Worm (Caenorhabditis elegans): ENCODE measurements around the gene F17H10.2.

The F17H10.2 gene

DNA sequence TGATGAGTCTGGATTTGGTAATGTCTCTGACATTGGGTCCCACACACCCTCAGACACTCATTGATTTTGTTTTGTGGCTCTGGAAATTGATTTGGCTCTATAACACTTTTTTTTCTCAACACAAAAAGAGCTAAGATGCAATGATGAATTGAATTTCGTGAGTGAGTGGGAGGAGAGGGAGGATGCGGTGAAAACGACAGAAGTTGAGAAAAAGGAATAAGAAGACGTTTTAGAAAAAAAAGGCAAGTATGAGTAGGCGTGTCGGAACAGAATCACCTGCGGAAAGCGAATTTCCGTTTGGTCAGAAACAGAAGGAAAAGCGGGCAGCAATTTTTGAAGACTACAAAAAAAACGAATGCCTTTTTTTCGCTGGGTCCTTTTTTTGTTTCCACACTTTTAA, 42.2 kb downstream of the F17H10.2 start:
- TF ChIP-seq unc-62 (GFP tag; optimal IDR thresholded peaks at IDR 0.05), result no peak

DNA sequence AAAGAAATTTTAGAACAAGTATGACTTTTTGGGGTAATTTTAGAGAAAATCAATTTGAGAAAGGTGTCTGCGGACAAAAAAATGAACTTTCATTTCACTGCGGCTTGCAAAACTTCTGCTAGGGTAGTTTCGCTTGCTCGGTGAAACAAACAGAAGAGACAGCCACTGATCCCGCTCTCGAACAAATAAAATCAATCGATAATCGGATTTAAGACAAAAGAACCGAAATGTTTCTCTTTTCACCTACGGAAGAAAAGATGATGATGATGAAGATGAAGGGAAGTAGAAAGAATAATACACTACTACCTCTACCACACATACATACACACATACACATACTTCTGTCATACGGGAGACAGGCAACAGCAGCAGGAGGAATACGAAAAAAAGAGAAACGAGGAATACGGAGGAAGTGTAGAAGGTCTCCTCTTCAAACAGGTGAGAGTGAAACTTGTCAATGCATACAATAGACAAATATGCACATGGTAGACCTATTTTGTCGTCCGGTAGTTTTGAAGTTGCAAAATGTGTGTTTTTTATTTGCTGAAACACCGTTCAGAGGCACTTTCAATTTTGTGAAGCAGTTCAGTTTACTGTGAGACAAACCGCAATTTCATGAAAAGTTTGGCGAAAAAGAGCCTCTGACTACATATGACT, 43.7 kb downstream of the F17H10.2 start:
- TF ChIP-seq unc-62 (GFP tag; optimal IDR thresholded peaks at IDR 0.05), result no peak

DNA sequence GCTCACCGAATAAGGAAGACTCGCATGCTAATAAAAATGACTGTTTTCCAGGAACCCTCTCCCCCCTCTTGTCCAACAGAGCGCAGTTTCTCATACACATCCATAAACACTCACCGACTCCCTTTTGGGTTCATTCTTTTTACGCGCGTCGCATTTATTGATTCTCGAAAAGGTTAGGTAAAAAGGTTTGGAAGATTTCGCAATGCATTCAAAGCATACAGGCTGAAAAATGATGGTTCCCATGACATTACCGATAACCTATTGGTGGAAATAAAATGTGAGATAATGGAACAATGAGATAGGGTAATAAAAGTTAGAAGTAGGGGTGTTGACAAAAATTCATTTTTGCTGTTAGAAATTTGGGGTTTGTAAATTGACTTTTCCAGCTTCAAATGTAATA, 44.9 kb downstream of the F17H10.2 start:
- no peak for TF ChIP-seq unc-62 (GFP tag; optimal IDR thresholded peaks at IDR 0.05)

DNA sequence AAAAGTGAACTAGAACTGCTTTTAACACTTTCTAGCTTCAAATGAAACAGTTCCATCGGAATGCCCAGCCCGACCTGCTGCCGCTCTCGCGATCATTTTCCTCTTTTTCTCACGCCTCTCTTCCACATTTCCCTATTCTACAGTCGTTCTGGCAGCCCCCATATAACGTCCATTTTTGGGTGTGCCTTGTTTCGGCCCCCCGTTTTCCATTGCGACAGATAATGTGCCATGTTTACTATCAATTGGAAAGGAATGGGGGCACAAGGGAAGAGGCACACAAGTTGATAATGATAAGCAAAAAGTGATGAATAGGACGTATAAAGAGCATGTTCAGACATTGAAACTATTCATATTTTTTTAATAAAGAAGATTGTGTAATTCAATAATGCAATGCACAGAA, 45.4 kb downstream of the F17H10.2 start:
- TF ChIP-seq unc-62 (GFP tag; optimal IDR thresholded peaks at IDR 0.05), result no peak

DNA sequence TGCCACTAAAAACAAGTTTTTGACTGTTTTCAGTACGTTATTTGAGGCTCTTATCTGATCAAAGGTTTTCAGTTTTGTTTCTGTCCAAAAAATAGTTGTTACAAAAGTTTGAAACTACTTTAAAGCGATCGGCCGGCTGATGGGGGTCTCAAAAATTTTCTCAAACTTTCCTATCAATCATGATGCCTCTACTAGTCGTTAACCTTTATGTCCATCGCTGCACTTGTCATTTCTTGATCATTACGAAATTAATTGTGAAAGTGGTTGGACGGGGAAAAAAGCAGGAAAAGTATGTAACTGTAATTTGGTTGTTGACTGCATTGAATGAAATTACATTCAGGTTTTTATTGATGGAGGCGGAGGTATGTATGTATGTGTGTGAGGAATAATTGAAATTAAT, 46.3 kb downstream of the F17H10.2 start:
- TF ChIP-seq unc-62 (GFP tag; optimal IDR thresholded peaks at IDR 0.05), result no peak

DNA sequence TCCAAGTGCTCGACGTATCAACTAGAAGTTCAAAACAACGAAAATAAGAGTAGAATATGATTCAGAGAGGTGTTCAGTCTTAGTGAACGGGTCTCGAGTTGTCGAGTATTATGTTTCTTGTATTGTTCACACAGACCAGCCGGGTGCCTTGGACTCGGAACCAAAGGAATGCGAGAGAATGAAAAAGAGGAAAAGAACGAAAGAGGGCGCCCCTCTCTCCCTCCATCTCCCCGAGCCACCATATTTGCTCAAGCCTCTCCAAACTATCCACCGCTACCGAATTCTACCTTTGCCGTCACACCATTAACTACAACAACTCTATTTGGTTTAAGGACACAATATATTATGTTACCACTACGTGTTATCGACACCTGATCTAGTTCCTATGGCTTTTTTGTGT, 48.2 kb downstream of the F17H10.2 start:
- no peak for TF ChIP-seq unc-62 (GFP tag; optimal IDR thresholded peaks at IDR 0.05)

DNA sequence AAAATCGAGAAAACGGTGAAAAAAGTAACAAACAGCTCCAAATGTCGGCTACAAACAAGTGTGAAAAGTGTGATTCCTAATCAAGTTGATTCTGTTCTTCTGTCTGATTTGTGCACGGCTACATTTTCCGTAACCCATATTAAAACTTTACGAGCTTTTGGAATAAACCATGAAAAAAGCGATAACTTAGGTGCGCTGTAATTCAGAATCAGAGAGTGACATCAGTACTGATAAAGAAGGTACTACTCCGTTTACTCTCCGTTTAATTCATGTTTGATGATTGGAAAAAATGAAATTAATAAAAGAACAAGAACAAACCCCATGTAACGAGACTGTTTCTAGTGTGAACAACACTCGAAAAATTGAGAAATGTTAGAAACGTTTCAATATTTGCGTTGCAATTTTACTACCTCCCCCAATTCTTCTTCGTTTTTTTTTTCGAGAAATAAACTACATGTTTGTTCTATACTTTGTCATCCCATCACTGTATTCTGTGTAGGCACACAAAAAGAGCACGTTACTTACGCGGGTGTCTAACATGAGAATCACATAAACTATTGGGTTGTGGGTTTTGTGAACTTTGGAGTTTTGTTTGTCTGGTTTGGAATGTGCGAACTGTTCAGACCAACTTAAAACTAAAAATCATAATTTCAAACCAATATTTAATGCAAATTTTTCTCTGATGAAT, 48.9 kb downstream of the F17H10.2 start:
- TF ChIP-seq unc-62 (GFP tag; optimal IDR thresholded peaks at IDR 0.05), result no peak

DNA sequence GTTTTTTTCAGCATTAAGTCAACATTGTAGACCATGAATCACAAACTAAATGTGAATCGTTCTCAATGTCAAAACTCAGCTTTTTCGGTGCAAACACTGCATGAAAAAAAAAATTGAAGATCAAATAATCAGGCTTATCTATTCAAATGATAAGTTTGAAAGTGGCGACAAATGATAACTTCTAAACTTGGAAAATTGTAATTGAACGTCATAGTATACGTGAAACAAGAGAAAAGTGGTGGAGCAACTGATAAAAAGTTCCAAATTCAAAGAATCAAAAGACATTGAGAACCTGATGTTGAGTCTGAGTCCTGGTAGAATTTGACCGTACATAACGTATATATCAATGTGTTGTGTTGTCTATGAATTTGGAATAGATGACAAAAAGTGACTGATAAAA, 49.6 kb downstream of the F17H10.2 start:
- TF ChIP-seq unc-62 (GFP tag; optimal IDR thresholded peaks at IDR 0.05), result no peak

DNA sequence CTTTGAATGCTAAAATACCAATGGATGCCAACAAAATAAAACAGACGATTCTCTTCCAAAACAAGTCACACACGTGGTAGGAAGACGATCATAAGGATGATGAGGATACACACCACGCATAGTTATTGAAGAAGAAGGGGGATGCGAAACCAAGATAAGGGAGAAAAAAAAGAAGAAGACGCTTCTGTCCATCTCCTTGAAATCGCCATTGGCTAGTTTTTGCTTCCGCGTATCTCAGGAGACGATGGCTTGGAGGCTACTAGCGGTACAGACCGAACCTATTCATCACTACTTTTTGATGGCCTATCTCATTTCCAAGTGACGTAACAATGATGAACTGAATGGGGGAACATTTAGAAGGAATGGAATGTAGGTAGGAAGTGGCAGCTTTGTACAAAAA, 50.7 kb downstream of the F17H10.2 start:
- TF ChIP-seq unc-62 (GFP tag; optimal IDR thresholded peaks at IDR 0.05), result no peak

DNA sequence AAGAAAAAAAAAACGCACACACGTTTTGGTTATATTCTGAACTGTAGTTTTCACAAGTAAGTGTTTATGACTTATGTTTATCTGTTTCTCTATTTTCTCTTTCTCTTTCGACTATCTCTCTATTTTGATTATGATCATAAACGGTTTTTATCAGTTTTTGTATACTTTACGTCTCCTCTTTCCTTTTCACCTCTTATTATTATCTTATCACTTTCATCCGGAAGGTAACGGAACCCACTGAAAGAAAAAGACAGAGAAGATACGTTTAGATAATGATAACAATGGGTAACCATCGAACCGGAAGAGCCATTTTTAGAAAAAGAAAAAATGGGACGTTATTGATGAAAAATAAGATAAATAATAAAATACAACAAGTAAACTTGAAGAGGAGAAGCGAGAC, 52.1 kb downstream of the F17H10.2 start:
- no peak for TF ChIP-seq unc-62 (GFP tag; optimal IDR thresholded peaks at IDR 0.05)
